Worm (Caenorhabditis elegans) whole organism, L1 larva: ENCODE results near the gene F35E8.1.

Experiments
- aha-1 ChIP-seq: fragments of 150-350 bp; optimal IDR thresholded peaks from 2 replicates; lab custom pipeline; 2014; ENCODE audit warnings: missing biosample characterization, missing genetic modification characterization
- ama-1 ChIP-seq: fragments of 150-350 bp; optimal IDR thresholded peaks from 2 replicates; lab custom pipeline; 2014
- elt-3 ChIP-seq, 6 experiments: fragments of 150-350 bp in 1 of 6; sonication (generic microtip); optimal IDR thresholded peaks; 2 replicates each; lab custom pipeline; 2017 to 2018; ENCODE audit warnings: missing biosample characterization in 6 of 6, missing genetic modification characterization in 6 of 6, inconsistent platforms in 1 of 6
- fkh-10 ChIP-seq: sonication (generic microtip); optimal IDR thresholded peaks from 2 replicates; lab custom pipeline; 2017; ENCODE audit warnings: missing biosample characterization, missing genetic modification reagents, missing genetic modification characterization
- fos-1 ChIP-seq: fragments of 150-350 bp; optimal IDR thresholded peaks from 2 replicates; lab custom pipeline; 2014; ENCODE audit warnings: missing biosample characterization, missing genetic modification characterization
- lin-13 ChIP-seq: fragments of 150-350 bp; optimal IDR thresholded peaks from 2 replicates; lab custom pipeline; 2014; ENCODE audit warnings: missing biosample characterization, missing genetic modification reagents, missing genetic modification characterization
- nhr-11 ChIP-seq: fragments of 150-350 bp; optimal IDR thresholded peaks from 2 replicates; lab custom pipeline; 2014; ENCODE audit warnings: missing biosample characterization, missing genetic modification characterization
- nhr-237 ChIP-seq: fragments of 150-350 bp; optimal IDR thresholded peaks from 2 replicates; lab custom pipeline; 2014; ENCODE audit warnings: missing biosample characterization, missing genetic modification characterization
- nhr-77 ChIP-seq: fragments of 150-350 bp; optimal IDR thresholded peaks from 2 replicates; lab custom pipeline; 2014; ENCODE audit warnings: missing biosample characterization, missing genetic modification characterization
- snpc-4 ChIP-seq: fragments of 150-350 bp; optimal IDR thresholded peaks from 2 replicates; lab custom pipeline; 2014; ENCODE audit warnings: missing biosample characterization, missing genetic modification characterization
- unc-62 ChIP-seq: fragments of 150-350 bp; optimal IDR thresholded peaks from 2 replicates; lab custom pipeline; 2014; ENCODE audit warnings: missing biosample characterization, missing genetic modification reagents, missing genetic modification characterization

ce11 chrV:15872273-15872672 lies 33.2 kb downstream of the F35E8.1 start, which contains the start of gene str-56:
- TF ChIP-seq snpc-4 (tag; lab: Kevin White, UChicago) (no peak), unc-62 (GFP tag; lab: Kevin White, UChicago) (no peak), elt-3 (tag; optimal IDR thresholded peaks at IDR 0.05; lab: Kevin White, UChicago) (no peak), nhr-77 (tag; lab: Kevin White, UChicago) (no peak), fkh-10 (GFP tag; lab: Kevin White, UChicago) (no peak), aha-1 (no peak), ama-1 (lab: Kevin White, UChicago) (no peak), lin-13 (GFP tag; lab: Kevin White, UChicago) (no peak), nhr-237 (tag; lab: Kevin White, UChicago) (no peak), nhr-11 (tag; lab: Kevin White, UChicago) (no peak), fos-1 (tag; lab: Kevin White, UChicago) (no peak)
